Worm (Caenorhabditis elegans) whole organism, mixed stage, embryonic: Measurements from ENCODE around the gene T28C12.1.

Source experiments
- bed-3 ChIP-seq: fragments of 200-800 bp; sonication (Bioruptor generic); optimal IDR thresholded peaks from 3 replicates; lab custom pipeline; 2018; ENCODE audit warnings: mild to moderate bottlenecking, missing genetic modification characterization, moderate library complexity, missing compliant biosample characterization
- blmp-1 ChIP-seq: fragments of 150-350 bp; optimal IDR thresholded peaks from 2 replicates; lab custom pipeline; 2014; ENCODE audit warnings: missing biosample characterization, missing genetic modification characterization
- ceh-43 ChIP-seq: fragments of 200-800 bp; sonication (Bioruptor generic); optimal IDR thresholded peaks from 2 replicates; lab custom pipeline; 2018; ENCODE audit warnings: mild to moderate bottlenecking, missing genetic modification characterization, moderate library complexity, missing compliant biosample characterization
- ceh-83 ChIP-seq: fragments of 200-800 bp; sonication (Bioruptor generic); optimal IDR thresholded peaks from 2 replicates; lab custom pipeline; 2018; ENCODE audit warnings: mild to moderate bottlenecking, missing genetic modification characterization, missing compliant biosample characterization
- ces-1 ChIP-seq: fragments of 150-350 bp; optimal IDR thresholded peaks from 2 replicates; lab custom pipeline; 2014; ENCODE audit warnings: missing biosample characterization, missing genetic modification reagents, missing genetic modification characterization
- cnd-1 ChIP-seq: fragments of 200-800 bp; sonication (Bioruptor generic); optimal IDR thresholded peaks from 2 replicates; lab custom pipeline; 2018; ENCODE audit warnings: mild to moderate bottlenecking, missing genetic modification characterization, missing compliant biosample characterization
- drap-1 ChIP-seq: fragments of 200-800 bp; sonication (Bioruptor generic); optimal IDR thresholded peaks from 3 replicates; lab custom pipeline; 2018; ENCODE audit warnings: mild to moderate bottlenecking, missing genetic modification characterization, missing compliant biosample characterization
- elt-1 ChIP-seq: sonication (generic microtip); optimal IDR thresholded peaks from 2 replicates; lab custom pipeline; 2017; ENCODE audit warnings: missing genetic modification characterization, mild to moderate bottlenecking, missing compliant biosample characterization, antibody characterized with exemption, moderate library complexity, borderline replicate concordance; ENCODE audit not compliant: insufficient read depth
- elt-3 ChIP-seq: fragments of 150-350 bp; optimal IDR thresholded peaks from 2 replicates; lab custom pipeline; 2014; ENCODE audit warnings: missing biosample characterization, missing genetic modification characterization
- flh-1 ChIP-seq: fragments of 200-800 bp; sonication (Bioruptor generic); optimal IDR thresholded peaks from 2 replicates; lab custom pipeline; 2018; ENCODE audit warnings: mild to moderate bottlenecking, missing genetic modification characterization, moderate library complexity, missing compliant biosample characterization
- ham-2 ChIP-seq: fragments of 200-800 bp; sonication (Bioruptor generic); optimal IDR thresholded peaks from 2 replicates; lab custom pipeline; 2018; ENCODE audit warnings: mild to moderate bottlenecking, missing genetic modification characterization, missing compliant biosample characterization
- hlh-1 ChIP-seq: fragments of 150-350 bp; optimal IDR thresholded peaks from 2 replicates; lab custom pipeline; 2014; ENCODE audit warnings: missing biosample characterization, missing genetic modification reagents, missing genetic modification characterization
- lin-13 ChIP-seq: fragments of 150-350 bp; optimal IDR thresholded peaks from 2 replicates; lab custom pipeline; 2014; ENCODE audit warnings: missing biosample characterization, missing genetic modification characterization
- lin-32 ChIP-seq: fragments of 200-800 bp; sonication (Bioruptor generic); optimal IDR thresholded peaks from 2 replicates; lab custom pipeline; 2018; ENCODE audit warnings: mild to moderate bottlenecking, missing genetic modification characterization, missing compliant biosample characterization
- lsy-2 ChIP-seq: fragments of 150-350 bp; optimal IDR thresholded peaks from 2 replicates; lab custom pipeline; 2014; ENCODE audit warnings: missing biosample characterization, missing genetic modification characterization
- mab-5 ChIP-seq: fragments of 150-350 bp; optimal IDR thresholded peaks from 2 replicates; lab custom pipeline; 2014; ENCODE audit warnings: missing biosample characterization, missing genetic modification characterization
- mep-1 ChIP-seq: fragments of 150-350 bp; optimal IDR thresholded peaks from 2 replicates; lab custom pipeline; 2017; ENCODE audit warnings: missing biosample characterization, missing genetic modification reagents, missing genetic modification characterization, inconsistent platforms
- mls-2 ChIP-seq: sonication (generic microtip); optimal IDR thresholded peaks from 2 replicates; lab custom pipeline; 2016; ENCODE audit warnings: mild to moderate bottlenecking, missing genetic modification characterization, moderate library complexity, missing compliant biosample characterization
- nhr-12 ChIP-seq: fragments of 150-350 bp; optimal IDR thresholded peaks from 2 replicates; lab custom pipeline; 2014; ENCODE audit warnings: missing biosample characterization, missing genetic modification characterization
- nhr-2 ChIP-seq: fragments of 150-350 bp; optimal IDR thresholded peaks from 2 replicates; lab custom pipeline; 2014; ENCODE audit warnings: missing biosample characterization, missing genetic modification characterization
- nhr-237 ChIP-seq: fragments of 150-350 bp; optimal IDR thresholded peaks from 2 replicates; lab custom pipeline; 2014; ENCODE audit warnings: missing biosample characterization, missing genetic modification characterization
- nhr-28 ChIP-seq: fragments of 150-350 bp; optimal IDR thresholded peaks from 2 replicates; lab custom pipeline; 2014; ENCODE audit warnings: missing biosample characterization, missing genetic modification characterization
- nhr-76 ChIP-seq: sonication (generic microtip); optimal IDR thresholded peaks from 2 replicates; lab custom pipeline; 2017; ENCODE audit warnings: missing biosample characterization, missing genetic modification characterization
- pha-4 ChIP-seq: fragments of 150-350 bp; optimal IDR thresholded peaks from 2 replicates; lab custom pipeline; 2018; ENCODE audit warnings: missing biosample characterization, missing genetic modification reagents, missing genetic modification characterization
- sem-2 ChIP-seq: fragments of 200-800 bp; sonication (Bioruptor generic); optimal IDR thresholded peaks from 2 replicates; lab custom pipeline; 2018; ENCODE audit warnings: mild to moderate bottlenecking, missing genetic modification characterization, missing compliant biosample characterization
- snpc-4 ChIP-seq: fragments of 150-350 bp; optimal IDR thresholded peaks from 2 replicates; lab custom pipeline; 2014; ENCODE audit warnings: missing biosample characterization, missing genetic modification characterization
- sptf-1 ChIP-seq: sonication (generic microtip); optimal IDR thresholded peaks from 2 replicates; lab custom pipeline; 2017; ENCODE audit warnings: mild to moderate bottlenecking, missing genetic modification characterization, moderate library complexity, missing compliant biosample characterization
- tbx-8 ChIP-seq: fragments of 200-800 bp; sonication (Bioruptor generic); optimal IDR thresholded peaks from 2 replicates; lab custom pipeline; 2018; ENCODE audit warnings: mild to moderate bottlenecking, missing genetic modification characterization, moderate library complexity, missing compliant biosample characterization
- unc-120 ChIP-seq: sonication (generic microtip); optimal IDR thresholded peaks from 2 replicates; lab custom pipeline; 2017; ENCODE audit warnings: missing genetic modification characterization, missing compliant biosample characterization; ENCODE audit not compliant: poor library complexity, severe bottlenecking
- unc-39 ChIP-seq: fragments of 150-350 bp; optimal IDR thresholded peaks from 2 replicates; lab custom pipeline; 2014; ENCODE audit warnings: missing biosample characterization, missing genetic modification characterization
- ztf-11 ChIP-seq: fragments of 150-350 bp; optimal IDR thresholded peaks from 2 replicates; lab custom pipeline; 2014; ENCODE audit warnings: missing biosample characterization, missing genetic modification characterization

The T28C12.1 gene

ce11 chrV:6302465-6302864 lies 29.2 kb upstream of the T28C12.1 start:
- TF ChIP-seq nhr-28 (tag; lab: Kevin White, UChicago) = no peak
- TF ChIP-seq elt-1 (tag; lab: Kevin White, UChicago) = peak; percentile 89

DNA sequence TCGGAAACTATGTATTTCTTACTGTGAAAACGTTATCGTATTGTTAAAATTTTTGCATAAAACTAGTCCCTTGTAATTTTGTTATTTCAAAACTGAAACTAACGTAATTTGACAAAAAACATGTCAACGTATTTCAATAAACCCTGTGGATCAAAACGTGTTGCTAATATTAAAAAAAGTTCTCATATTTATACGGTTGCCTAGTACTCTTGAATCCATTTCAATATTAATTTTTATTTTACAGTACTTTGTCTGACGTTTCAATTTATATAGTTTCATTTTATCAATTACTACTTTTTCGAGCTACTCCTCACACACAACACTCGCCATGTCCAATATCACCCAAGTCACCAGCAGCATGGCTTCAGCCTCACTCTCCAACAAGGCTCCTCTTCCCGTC lies 28.2 kb upstream of the T28C12.1 start, which contains the start of gene sago-1:
TSS of gene sago-1 (plus strand) at position 301 of the 400 bp plus-strand sequence.
- no peak for TF ChIP-seq snpc-4 (tag; lab: Kevin White, UChicago)
- no peak for TF ChIP-seq elt-1 (tag; lab: Kevin White, UChicago)
- no peak for TF ChIP-seq ces-1
- TF ChIP-seq mls-2 (tag; lab: Kevin White, UChicago) = no peak
- no peak for TF ChIP-seq cnd-1
- no peak for TF ChIP-seq mab-5 (tag; lab: Kevin White, UChicago)
- no peak for TF ChIP-seq sem-2 (GFP tag; lab: Kevin White, UChicago)
- TF ChIP-seq nhr-12 (tag; lab: Kevin White, UChicago) = no peak
- TF ChIP-seq bed-3 (GFP tag; lab: Kevin White, UChicago) = no peak
- TF ChIP-seq ztf-11 = no peak
- TF ChIP-seq nhr-2 (tag; lab: Kevin White, UChicago) = no peak
- TF ChIP-seq nhr-76 (tag; lab: Kevin White, UChicago) = no peak
- no peak for TF ChIP-seq flh-1 (GFP tag; lab: Kevin White, UChicago)
- no peak for TF ChIP-seq elt-3 (tag; lab: Kevin White, UChicago)
- no peak for TF ChIP-seq ceh-83 (GFP tag; lab: Kevin White, UChicago)
- TF ChIP-seq tbx-8 (GFP tag; lab: Kevin White, UChicago) = no peak
- TF ChIP-seq lin-13 (tag; lab: Kevin White, UChicago) = no peak

- no peak for TF ChIP-seq unc-120 (tag; lab: Kevin White, UChicago)
- TF ChIP-seq elt-3 (tag; lab: Kevin White, UChicago) = no peak
- TF ChIP-seq ztf-11 = no peak
- TF ChIP-seq unc-39 = no peak
- no peak for TF ChIP-seq lsy-2 (tag; lab: Kevin White, UChicago)
- TF ChIP-seq snpc-4 (tag; lab: Kevin White, UChicago) = no peak
- no peak for TF ChIP-seq blmp-1 (tag; lab: Kevin White, UChicago)
- TF ChIP-seq mep-1 (tag; lab: Kevin White, UChicago) = no peak
- TF ChIP-seq nhr-2 (tag; lab: Kevin White, UChicago) = no peak
- TF ChIP-seq ces-1 = no peak
- TF ChIP-seq pha-4 = no peak
- TF ChIP-seq drap-1 (GFP tag; lab: Kevin White, UChicago) = no peak
- no peak for TF ChIP-seq lin-13 (tag; lab: Kevin White, UChicago)
- TF ChIP-seq ceh-83 (GFP tag; lab: Kevin White, UChicago) = no peak
- no peak for TF ChIP-seq sptf-1 (tag; lab: Kevin White, UChicago)
- TF ChIP-seq bed-3 (GFP tag; lab: Kevin White, UChicago) = no peak
- no peak for TF ChIP-seq hlh-1
- no peak for TF ChIP-seq flh-1 (GFP tag; lab: Kevin White, UChicago)
Observed at ce11 chrV:6311936-6312335, 19.8 kb upstream of the T28C12.1 start.

- TF ChIP-seq nhr-28 (tag; lab: Kevin White, UChicago) (no peak), elt-1 (tag; lab: Kevin White, UChicago) (no peak), ztf-11 (no peak), nhr-76 (tag; lab: Kevin White, UChicago) (no peak), drap-1 (GFP tag; lab: Kevin White, UChicago) (no peak), cnd-1 (no peak), lin-32 (GFP tag; lab: Kevin White, UChicago) (no peak), unc-120 (tag; lab: Kevin White, UChicago) (no peak), ceh-43 (GFP tag; lab: Kevin White, UChicago) (no peak), elt-3 (tag; lab: Kevin White, UChicago) (no peak), ces-1 (no peak), nhr-237 (tag; lab: Kevin White, UChicago) (no peak), ceh-83 (GFP tag; lab: Kevin White, UChicago) (no peak), sem-2 (GFP tag; lab: Kevin White, UChicago) (no peak), mab-5 (tag; lab: Kevin White, UChicago) (no peak), ham-2 (GFP tag; lab: Kevin White, UChicago) (no peak), mep-1 (tag; lab: Kevin White, UChicago) (no peak), mls-2 (tag; lab: Kevin White, UChicago) (no peak), pha-4 (no peak), flh-1 (GFP tag; lab: Kevin White, UChicago) (no peak)
Observed at ce11 chrV:6316632-6317031, 15.1 kb upstream of the T28C12.1 start, which contains the start of gene cest-24. Gene cest-24, plus strand, starts transcription at chrV:6316932.
